Worm (Caenorhabditis elegans): ENCODE results near the gene Y50E8A.12.

The Y50E8A.12 gene

ce11 chrV:14784160-14784774, at the start of gene Y50E8A.12:
Y50E8A.12 (minus strand) TSS chrV:14784210.
- TF ChIP-seq lin-15B (tag; optimal IDR thresholded peaks at IDR 0.05) (no peak), zag-1 (tag; optimal IDR thresholded peaks at IDR 0.05) (no peak), unc-62 (GFP tag; optimal IDR thresholded peaks at IDR 0.05 in 1 of 2) (peak in 1 of 2 experiments; percentile 95), unc-62 (tag; optimal IDR thresholded peaks at IDR 0.05) (no peak)

ce11 chrV:14833219-14833618, 49.2 kb upstream of the Y50E8A.12 start:
- TF ChIP-seq mep-1 (tag; optimal IDR thresholded peaks at IDR 0.05) (no peak), aha-1 (tag) (peak; percentile 98), lim-7 (GFP tag; IDR thresholded peaks at IDR 0.05) (0 out of 2 replicates have a peak, but pooled peaks have one; percentile 4), rbr-2 (tag; optimal IDR thresholded peaks at IDR 0.05) (peak; percentile 17), nhr-102 (tag; optimal IDR thresholded peaks at IDR 0.05) (no peak), ctbp-1 (GFP tag; IDR thresholded peaks at IDR 0.05) (peak; percentile 54; the same call in 1 of the 2 replicates), ceh-82 (tag; optimal IDR thresholded peaks at IDR 0.05) (no peak), lin-15B (tag; optimal IDR thresholded peaks at IDR 0.05) (no peak), arid-1 (GFP tag; conservative IDR thresholded peaks at IDR 0.05) (peak; percentile 56; the same call in 1 of the 2 replicates), mxl-3 (GFP tag; optimal IDR thresholded peaks at IDR 0.05) (peak; percentile 57), hlh-30 (tag; optimal IDR thresholded peaks at IDR 0.05; ENCODE audit: insufficient read depth) (peak; percentile 73), egl-43 (GFP tag; IDR thresholded peaks at IDR 0.05) (peak; percentile 71), mdl-1 (tag; optimal IDR thresholded peaks at IDR 0.05) (peak in 1 of 2 experiments; percentile 77), fkh-10 (GFP tag; optimal IDR thresholded peaks at IDR 0.05) (peak; percentile 6), hlh-11 (tag; optimal IDR thresholded peaks at IDR 0.05) (peak; percentile 20), mxl-2 (GFP tag; conservative IDR thresholded peaks at IDR 0.05) (no peak), lsy-2 (tag; optimal IDR thresholded peaks at IDR 0.05) (peak in 1 of 2 experiments; percentile 0), spr-1 (tag; optimal IDR thresholded peaks at IDR 0.05) (no peak), dve-1 (tag; optimal IDR thresholded peaks at IDR 0.05; ENCODE audit: insufficient read depth) (no peak), nhr-41 (GFP tag; IDR thresholded peaks at IDR 0.05) (no peak), nhr-11 (tag; optimal IDR thresholded peaks at IDR 0.05) (no peak), set-16 (GFP tag; IDR thresholded peaks at IDR 0.05) (peak; percentile 68), nhr-6 (tag; optimal IDR thresholded peaks at IDR 0.05) (no peak), vab-7 (GFP tag; IDR thresholded peaks at IDR 0.05) (0 out of 2 replicates have a peak, but pooled peaks have one; percentile 24), D1046.2 (GFP tag; IDR thresholded peaks at IDR 0.05) (0 out of 2 replicates have a peak, but pooled peaks have one; percentile 43), T26A8.4 (GFP tag; IDR thresholded peaks at IDR 0.05) (0 out of 2 replicates have a peak, but pooled peaks have one; percentile 7), madf-9 (GFP tag; conservative IDR thresholded peaks at IDR 0.05) (no peak)

ce11 chrV:14832789-14833187, 48.8 kb upstream of the Y50E8A.12 start:
- no peak for TF ChIP-seq aha-1 (tag)
- TF ChIP-seq F44E2.7 (GFP tag; IDR thresholded peaks at IDR 0.05) = no peak
- TF ChIP-seq lin-15B (tag; optimal IDR thresholded peaks at IDR 0.05) = no peak
- no peak for TF ChIP-seq nhr-28 (tag; optimal IDR thresholded peaks at IDR 0.05)
- TF ChIP-seq sdz-12 (GFP tag; optimal IDR thresholded peaks at IDR 0.05) = peak; percentile 5
- peak; percentile 36; the same call in 1 of the 2 replicates for TF ChIP-seq lin-38 (GFP tag; IDR thresholded peaks at IDR 0.05)
- peak; percentile 46 for TF ChIP-seq F49E8.2 (tag; optimal IDR thresholded peaks at IDR 0.05; ENCODE audit: borderline replicate concordance)
- no peak for TF ChIP-seq jun-1 (tag; optimal IDR thresholded peaks at IDR 0.05)
- no peak for TF ChIP-seq T26A8.4 (GFP tag; IDR thresholded peaks at IDR 0.05)
- TF ChIP-seq unc-62 (GFP tag; optimal IDR thresholded peaks at IDR 0.05 in 1 of 2) = peak in 1 of 2 experiments; percentile 3
- TF ChIP-seq unc-62 (tag; optimal IDR thresholded peaks at IDR 0.05) = no peak
